Fruit fly (Drosophila melanogaster) whole organism, adult: ENCODE results near the gene CG9628.

Experiments
- CG11617 ChIP-seq: fragments of 200-800 bp; sonication (Bioruptor generic); optimal IDR thresholded peaks from 2 replicates; lab custom pipeline; 2017; ENCODE audit warnings: mild to moderate bottlenecking, missing biosample characterization, missing genetic modification reagents, missing genetic modification characterization
- CG12768 ChIP-seq: fragments of 200-800 bp; sonication (Bioruptor generic); optimal IDR thresholded peaks from 2 replicates; lab custom pipeline; 2017; ENCODE audit warnings: missing biosample characterization, missing genetic modification characterization, mild to moderate bottlenecking, moderate library complexity, missing genetic modification reagents
- CG33017 ChIP-seq: fragments of 200-800 bp; sonication (Bioruptor generic); optimal IDR thresholded peaks from 2 replicates; lab custom pipeline; 2018; ENCODE audit warnings: missing biosample characterization, mild to moderate bottlenecking, missing genetic modification characterization, moderate library complexity
- CG5204 ChIP-seq: fragments of 200-800 bp; sonication (Bioruptor generic); optimal IDR thresholded peaks from 2 replicates; lab custom pipeline; 2016; ENCODE audit warnings: missing biosample characterization, missing genetic modification characterization
- CG7101 ChIP-seq: fragments of 200-800 bp; sonication (Bioruptor generic); optimal IDR thresholded peaks from 2 replicates; lab custom pipeline; 2018; ENCODE audit warnings: missing biosample characterization, mild to moderate bottlenecking, missing genetic modification characterization, moderate library complexity
- Clk ChIP-seq: fragments of 200-800 bp; sonication (Bioruptor generic); optimal IDR thresholded peaks from 2 replicates; lab custom pipeline; 2017; ENCODE audit warnings: missing biosample characterization, missing genetic modification characterization
- Crg-1 ChIP-seq: fragments of 200-800 bp; sonication (Bioruptor generic); optimal IDR thresholded peaks from 2 replicates; lab custom pipeline; 2016; ENCODE audit warnings: missing biosample characterization, missing genetic modification characterization
- Hr96 ChIP-seq: fragments of 200-800 bp; sonication (Bioruptor generic); optimal IDR thresholded peaks from 2 replicates; lab custom pipeline; 2016; ENCODE audit warnings: missing biosample characterization, missing genetic modification characterization
- Mnt ChIP-seq: fragments of 200-800 bp; sonication (Bioruptor generic); optimal IDR thresholded peaks from 2 replicates; lab custom pipeline; 2016; ENCODE audit warnings: missing biosample characterization, mild to moderate bottlenecking, missing genetic modification characterization
- cic ChIP-seq: fragments of 200-800 bp; sonication (Bioruptor generic); optimal IDR thresholded peaks from 2 replicates; lab custom pipeline; 2017; ENCODE audit warnings: missing biosample characterization, mild to moderate bottlenecking, missing genetic modification characterization, moderate library complexity
- kay ChIP-seq: fragments of 200-800 bp; sonication (Bioruptor generic); peaks from one replicate; lab custom pipeline; 2016; ENCODE audit warnings: missing biosample characterization, missing genetic modification characterization, borderline replicate concordance
- pad ChIP-seq: fragments of 200-800 bp; sonication (Bioruptor generic); optimal IDR thresholded peaks from 3 replicates; lab custom pipeline; 2017; ENCODE audit warnings: missing biosample characterization, missing genetic modification characterization, mild to moderate bottlenecking, moderate library complexity, missing genetic modification reagents
- toe ChIP-seq: fragments of 200-800 bp; sonication (Bioruptor generic); optimal IDR thresholded peaks from 2 replicates; lab custom pipeline; 2016; ENCODE audit warnings: missing biosample characterization, missing genetic modification characterization

DNA sequence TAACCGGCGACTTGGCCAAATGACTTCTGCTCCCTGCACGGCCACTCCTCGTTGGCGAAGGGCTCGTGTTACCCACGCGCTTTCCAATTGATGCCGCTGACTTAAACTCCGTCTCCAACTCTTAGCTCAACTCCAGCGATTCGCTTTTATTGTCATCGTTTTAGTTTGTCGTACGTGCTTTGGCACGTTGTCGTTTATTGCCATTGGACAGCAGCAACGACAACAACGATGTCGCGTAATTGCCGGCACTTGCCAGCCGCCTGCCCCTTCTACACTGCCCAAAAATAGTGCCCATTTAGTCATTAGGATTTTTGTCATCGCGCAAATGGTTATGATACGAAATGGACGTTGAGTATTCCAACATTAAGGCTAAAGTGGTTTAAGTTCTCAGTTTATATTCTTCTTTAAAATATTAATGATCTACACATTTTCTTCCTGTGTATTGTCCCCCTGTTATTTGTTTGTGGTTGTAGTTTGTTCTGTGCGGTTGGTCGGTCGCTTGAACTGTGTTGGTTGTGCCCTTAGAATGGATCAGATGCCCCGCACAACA lies 43.3 kb downstream of the CG9628 start:
- TF ChIP-seq toe (GFP tag; lab: Kevin White, UChicago) = no peak
- no peak for TF ChIP-seq Crg-1 (GFP tag; lab: Kevin White, UChicago)
- no peak for TF ChIP-seq Mnt
- no peak for TF ChIP-seq CG5204
- no peak for TF ChIP-seq Clk (GFP tag; lab: Kevin White, UChicago)
- TF ChIP-seq kay (GFP tag; lab: Kevin White, UChicago) = no peak
- no peak for TF ChIP-seq Hr96
- TF ChIP-seq pad (GFP tag; lab: Kevin White, UChicago) = no peak
- no peak for TF ChIP-seq CG11617
- no peak for TF ChIP-seq cic (GFP tag; lab: Kevin White, UChicago)
- no peak for TF ChIP-seq CG12768 (GFP tag; lab: Kevin White, UChicago)
- TF ChIP-seq CG7101 (tag; lab: Kevin White, UChicago) = peak; percentile 9
- TF ChIP-seq CG33017 = no peak
